Fruit fly (Drosophila melanogaster): ENCODE results near the gene CG4950.

The CG4950 gene

dm6 chr3L:16288322-16288721 lies 20.4 kb upstream of the CG4950 start, which contains the start of gene CG13046:
TSS of gene CG13046 (minus strand) at chr3L:16288422.
- no peak for TF ChIP-seq Pif1A (GFP tag; optimal IDR thresholded peaks at IDR 0.05)
- TF ChIP-seq CG13204 (GFP tag; optimal IDR thresholded peaks at IDR 0.05): no peak
- TF ChIP-seq CG8159 (tag; optimal IDR thresholded peaks at IDR 0.05): no peak
- no peak for TF ChIP-seq CG17806 (tag; optimal IDR thresholded peaks at IDR 0.05)
- TF ChIP-seq Snoo (tag; optimal IDR thresholded peaks at IDR 0.05): no peak
- no peak for TF ChIP-seq CG14655 (GFP tag; optimal IDR thresholded peaks at IDR 0.05)
- TF ChIP-seq Ets98B (GFP tag; IDR thresholded peaks at IDR 0.05): no peak
- TF ChIP-seq rn (GFP tag; IDR thresholded peaks at IDR 0.05): no peak
- no peak for TF ChIP-seq EcR (GFP tag; optimal IDR thresholded peaks at IDR 0.05)
- no peak for TF ChIP-seq CG32121 (GFP tag; IDR thresholded peaks at IDR 0.05)
- no peak for TF ChIP-seq CG12605 (GFP tag; IDR thresholded peaks at IDR 0.05)
- no peak for TF ChIP-seq CG8301 (tag; optimal IDR thresholded peaks at IDR 0.05)
- no peak for TF ChIP-seq CG15710 (tag; optimal IDR thresholded peaks at IDR 0.05)
- no peak for TF ChIP-seq CG10348 (GFP tag; IDR thresholded peaks at IDR 0.05)
- no peak for TF ChIP-seq gl (tag; optimal IDR thresholded peaks at IDR 0.05)
- no peak for TF ChIP-seq CG34367 (tag; optimal IDR thresholded peaks at IDR 0.05)
- no peak for TF ChIP-seq fd96Ca (GFP tag; IDR thresholded peaks at IDR 0.05)
- TF ChIP-seq Pif1B (GFP tag; optimal IDR thresholded peaks at IDR 0.05): no peak
- no peak for TF ChIP-seq CG4496 (GFP tag; IDR thresholded peaks at IDR 0.05)
- TF ChIP-seq D1 (tag; optimal IDR thresholded peaks at IDR 0.05): no peak

DNA sequence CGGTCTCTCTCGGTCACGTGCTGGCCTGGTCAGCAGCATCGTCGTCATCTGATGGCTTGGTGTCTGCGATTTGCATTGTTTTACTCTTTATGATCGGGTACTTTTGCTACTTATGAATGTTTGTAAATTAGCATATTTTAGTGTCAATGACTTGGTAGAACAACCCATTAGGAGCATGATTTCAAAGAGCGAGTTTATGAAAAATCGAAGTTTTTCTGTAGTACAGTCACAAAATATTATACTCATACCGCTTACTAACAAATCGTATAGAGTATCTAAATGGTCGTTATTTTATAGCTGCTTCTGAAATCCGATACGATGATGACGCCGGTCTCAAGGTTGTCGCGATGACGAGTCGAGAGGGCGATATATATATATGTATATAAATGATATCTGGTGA lies 18.3 kb upstream of the CG4950 start:
- peak; percentile 62 for TF ChIP-seq D1 (tag; optimal IDR thresholded peaks at IDR 0.05)
- TF ChIP-seq CG9948 (tag; optimal IDR thresholded peaks at IDR 0.05): peak; percentile 70
- peak; percentile 27 for TF ChIP-seq CG14655 (GFP tag; optimal IDR thresholded peaks at IDR 0.05)
- TF ChIP-seq CG4496 (GFP tag; IDR thresholded peaks at IDR 0.05): no peak
- TF ChIP-seq CG17806 (tag; optimal IDR thresholded peaks at IDR 0.05): peak; percentile 76
- no peak for TF ChIP-seq rn (GFP tag; IDR thresholded peaks at IDR 0.05)
- TF ChIP-seq Pif1B (GFP tag; optimal IDR thresholded peaks at IDR 0.05): peak; percentile 56
- TF ChIP-seq EcR (GFP tag; optimal IDR thresholded peaks at IDR 0.05): peak; percentile 87
- peak; percentile 89 for TF ChIP-seq CG8159 (tag; optimal IDR thresholded peaks at IDR 0.05)
- TF ChIP-seq gl (tag; optimal IDR thresholded peaks at IDR 0.05): peak; percentile 53
- peak; percentile 65 for TF ChIP-seq Pif1A (GFP tag; optimal IDR thresholded peaks at IDR 0.05)
- no peak for TF ChIP-seq CG32121 (GFP tag; IDR thresholded peaks at IDR 0.05)
- no peak for TF ChIP-seq Ets98B (GFP tag; IDR thresholded peaks at IDR 0.05)
- TF ChIP-seq CG13204 (GFP tag; optimal IDR thresholded peaks at IDR 0.05): peak; percentile 33
- no peak for TF ChIP-seq CG8301 (tag; optimal IDR thresholded peaks at IDR 0.05)
- TF ChIP-seq Snoo (tag; optimal IDR thresholded peaks at IDR 0.05): peak; percentile 7
- TF ChIP-seq CG10348 (GFP tag; IDR thresholded peaks at IDR 0.05): no peak
- peak; percentile 86 for TF ChIP-seq CG15710 (tag; optimal IDR thresholded peaks at IDR 0.05)
- TF ChIP-seq fd96Ca (GFP tag; IDR thresholded peaks at IDR 0.05): no peak
- TF ChIP-seq CG34367 (tag; optimal IDR thresholded peaks at IDR 0.05): peak; percentile 67
- no peak for TF ChIP-seq CG12605 (GFP tag; IDR thresholded peaks at IDR 0.05)

dm6 chr3L:16285346-16285911 lies 17.5 kb upstream of the CG4950 start, which contains the start of gene CG13047:
TSS of gene CG13047 (minus strand) at chr3L:16285396.
- no peak for TF ChIP-seq Ets98B (GFP tag; IDR thresholded peaks at IDR 0.05)
- TF ChIP-seq Pif1A (GFP tag; optimal IDR thresholded peaks at IDR 0.05): no peak
- TF ChIP-seq CG15710 (tag; optimal IDR thresholded peaks at IDR 0.05): peak; percentile 29
- TF ChIP-seq CG8301 (tag; optimal IDR thresholded peaks at IDR 0.05): no peak
- no peak for TF ChIP-seq Pif1B (GFP tag; optimal IDR thresholded peaks at IDR 0.05)
- no peak for TF ChIP-seq CG13204 (GFP tag; optimal IDR thresholded peaks at IDR 0.05)
- TF ChIP-seq rn (GFP tag; IDR thresholded peaks at IDR 0.05): no peak
- peak; percentile 17 for TF ChIP-seq CG14655 (GFP tag; optimal IDR thresholded peaks at IDR 0.05)
- TF ChIP-seq CG4496 (GFP tag; IDR thresholded peaks at IDR 0.05): 0 out of 3 replicates have a peak, but pooled peaks have one; percentile 17
- no peak for TF ChIP-seq CG32121 (GFP tag; IDR thresholded peaks at IDR 0.05)
- TF ChIP-seq CG10348 (GFP tag; IDR thresholded peaks at IDR 0.05): no peak
- TF ChIP-seq CG34367 (tag; optimal IDR thresholded peaks at IDR 0.05): peak; percentile 1
- TF ChIP-seq CG9948 (tag; optimal IDR thresholded peaks at IDR 0.05): peak; percentile 52
- TF ChIP-seq EcR (GFP tag; optimal IDR thresholded peaks at IDR 0.05): no peak
- TF ChIP-seq CG12605 (GFP tag; IDR thresholded peaks at IDR 0.05): no peak
- TF ChIP-seq CG8159 (tag; optimal IDR thresholded peaks at IDR 0.05): peak; percentile 55
- TF ChIP-seq CG17806 (tag; optimal IDR thresholded peaks at IDR 0.05): peak; percentile 33

dm6 chr3L:16283821-16284220 lies 15.9 kb upstream of the CG4950 start, which contains the start of gene CG13048:
TSS of gene CG13048 (minus strand) at chr3L:16283921.
- TF ChIP-seq CG15710 (tag; optimal IDR thresholded peaks at IDR 0.05) (no peak), CG8159 (tag; optimal IDR thresholded peaks at IDR 0.05) (no peak), CG10348 (GFP tag; IDR thresholded peaks at IDR 0.05) (0 out of 2 replicates have a peak, but pooled peaks have one; percentile 16)

dm6 chr3L:16281880-16282556 lies 14.1 kb upstream of the CG4950 start, which contains the start of gene CG13049:
TSS of gene CG13049 (minus strand) at chr3L:16281930.
- no peak for TF ChIP-seq CG17806 (tag; optimal IDR thresholded peaks at IDR 0.05)
- no peak for TF ChIP-seq Snoo (tag; optimal IDR thresholded peaks at IDR 0.05)
- no peak for TF ChIP-seq CG13204 (GFP tag; optimal IDR thresholded peaks at IDR 0.05)
- TF ChIP-seq CG8301 (tag; optimal IDR thresholded peaks at IDR 0.05): no peak
- TF ChIP-seq EcR (GFP tag; optimal IDR thresholded peaks at IDR 0.05): no peak
- TF ChIP-seq D1 (tag; optimal IDR thresholded peaks at IDR 0.05): no peak
- no peak for TF ChIP-seq CG4496 (GFP tag; IDR thresholded peaks at IDR 0.05)
- no peak for TF ChIP-seq CG32121 (GFP tag; IDR thresholded peaks at IDR 0.05)
- no peak for TF ChIP-seq Pif1B (GFP tag; optimal IDR thresholded peaks at IDR 0.05)
- no peak for TF ChIP-seq fd96Ca (GFP tag; IDR thresholded peaks at IDR 0.05)
- no peak for TF ChIP-seq Pif1A (GFP tag; optimal IDR thresholded peaks at IDR 0.05)
- TF ChIP-seq CG15710 (tag; optimal IDR thresholded peaks at IDR 0.05): no peak
- TF ChIP-seq CG10348 (GFP tag; IDR thresholded peaks at IDR 0.05): no peak
- no peak for TF ChIP-seq CG8159 (tag; optimal IDR thresholded peaks at IDR 0.05)
- TF ChIP-seq CG34367 (tag; optimal IDR thresholded peaks at IDR 0.05): no peak
- no peak for TF ChIP-seq CG12605 (GFP tag; IDR thresholded peaks at IDR 0.05)
